Fruit fly (Drosophila melanogaster): ENCODE data around the gene CG4318.

Gene CG4318

dm6 chrX:13159481-13159880, 4.8 kb upstream of the CG4318 start, which contains the start of the genes Bap60 and CG12096 (continued):
- peak; percentile 88; the same call in 2 of the 3 replicates for TF ChIP-seq mld (GFP tag; IDR thresholded peaks at IDR 0.05; ENCODE audit: partially characterized antibody)
- peak; percentile 81 for TF ChIP-seq pum (GFP tag; optimal IDR thresholded peaks at IDR 0.05)
- TF ChIP-seq Hr78 (GFP tag; optimal IDR thresholded peaks at IDR 0.05): no peak
- no peak for TF ChIP-seq dati (GFP tag; IDR thresholded peaks at IDR 0.05)
- TF ChIP-seq Myb (GFP tag; optimal IDR thresholded peaks at IDR 0.05): peak; percentile 93
- TF ChIP-seq CG17568 (GFP tag; optimal IDR thresholded peaks at IDR 0.05): no peak
- TF ChIP-seq CG11560 (tag; IDR thresholded peaks at IDR 0.05): no peak
- peak; percentile 60 for TF ChIP-seq CG7556 (GFP tag; optimal IDR thresholded peaks at IDR 0.05)
- TF ChIP-seq CG12104 (GFP tag; optimal IDR thresholded peaks at IDR 0.05): peak; percentile 5
- TF ChIP-seq CG3281 (GFP tag; optimal IDR thresholded peaks at IDR 0.05): no peak
- peak; percentile 78 for TF ChIP-seq CG10267 (tag; optimal IDR thresholded peaks at IDR 0.05)
- TF ChIP-seq ewg (GFP tag; optimal IDR thresholded peaks at IDR 0.05): peak; percentile 45
- no peak for TF ChIP-seq CG8359 (GFP tag; optimal IDR thresholded peaks at IDR 0.05; ENCODE audit: borderline replicate concordance)
- TF ChIP-seq fd64A (GFP tag; optimal IDR thresholded peaks at IDR 0.05): no peak
- peak; percentile 68 for TF ChIP-seq CG10979 (tag; optimal IDR thresholded peaks at IDR 0.05)
- peak; percentile 73 for TF ChIP-seq CG10543 (GFP tag; optimal IDR thresholded peaks at IDR 0.05)
- peak; percentile 43 for TF ChIP-seq Bdp1 (GFP tag; optimal IDR thresholded peaks at IDR 0.05)
- TF ChIP-seq Chrac-16 (GFP tag; optimal IDR thresholded peaks at IDR 0.05): peak; percentile 62
- no peak for TF ChIP-seq CG12071 (GFP tag; optimal IDR thresholded peaks at IDR 0.05)
- 0 out of 2 replicates have a peak, but pooled peaks have one; percentile 26 for TF ChIP-seq wdn (GFP tag; IDR thresholded peaks at IDR 0.05)
- TF ChIP-seq C15 (GFP tag; IDR thresholded peaks at IDR 0.05): no peak
- no peak for TF ChIP-seq zf30C (GFP tag; optimal IDR thresholded peaks at IDR 0.05)
- peak; percentile 58 for TF ChIP-seq CG16815 (GFP tag; optimal IDR thresholded peaks at IDR 0.05)
- no peak for TF ChIP-seq MESR4 (GFP tag; optimal IDR thresholded peaks at IDR 0.05)
- peak; percentile 68 for TF ChIP-seq lmd (GFP tag; IDR thresholded peaks at IDR 0.05)
- no peak for TF ChIP-seq Doc2 (GFP tag; IDR thresholded peaks at IDR 0.05)
- TF ChIP-seq oc (tag; optimal IDR thresholded peaks at IDR 0.05): no peak
- peak; percentile 80 for TF ChIP-seq CG8924 (tag; optimal IDR thresholded peaks at IDR 0.05)
- peak; percentile 75 for TF ChIP-seq bbx (GFP tag; IDR thresholded peaks at IDR 0.05; ENCODE audit: partially characterized antibody)
- peak; percentile 46 for TF ChIP-seq slou (GFP tag; optimal IDR thresholded peaks at IDR 0.05)
- peak; percentile 37 for TF ChIP-seq p53 (GFP tag; optimal IDR thresholded peaks at IDR 0.05)
- TF ChIP-seq MBD-R2 (GFP tag; IDR thresholded peaks at IDR 0.05): peak; percentile 79
- no peak for TF ChIP-seq CG1832 (GFP tag; optimal IDR thresholded peaks at IDR 0.05)
- TF ChIP-seq schlank (tag; optimal IDR thresholded peaks at IDR 0.05): peak; percentile 41
- peak; percentile 51 for TF ChIP-seq emc (GFP tag; optimal IDR thresholded peaks at IDR 0.05)
- TF ChIP-seq dm (GFP tag; optimal IDR thresholded peaks at IDR 0.05): peak; percentile 86
- TF ChIP-seq Rfx (GFP tag; IDR thresholded peaks at IDR 0.05): peak; percentile 76
- TF ChIP-seq bigmax (GFP tag; optimal IDR thresholded peaks at IDR 0.05): no peak
- TF ChIP-seq CG10654 (GFP tag; optimal IDR thresholded peaks at IDR 0.05): peak; percentile 62
- peak; percentile 63 for TF ChIP-seq Meics (GFP tag; optimal IDR thresholded peaks at IDR 0.05)
- TF ChIP-seq Eip74EF (GFP tag; optimal IDR thresholded peaks at IDR 0.05): no peak
- TF ChIP-seq CG1647 (GFP tag; optimal IDR thresholded peaks at IDR 0.05): peak; percentile 67
- TF ChIP-seq CG2202 (tag; optimal IDR thresholded peaks at IDR 0.05): peak; percentile 46
- TF ChIP-seq crol (GFP tag; IDR thresholded peaks at IDR 0.05): no peak
- peak; percentile 93 for TF ChIP-seq row (GFP tag; IDR thresholded peaks at IDR 0.05)
- TF ChIP-seq org-1 (GFP tag; optimal IDR thresholded peaks at IDR 0.05): peak; percentile 40
- peak; percentile 49 for TF ChIP-seq CG8290 (GFP tag; optimal IDR thresholded peaks at IDR 0.05)
- peak in 1 of 2 experiments; percentile 55 for TF ChIP-seq CG8290 (tag; optimal IDR thresholded peaks at IDR 0.05)
- TF ChIP-seq Nf-YC (tag; optimal IDR thresholded peaks at IDR 0.05): peak; percentile 76
- no peak for TF ChIP-seq Poxn (GFP tag; IDR thresholded peaks at IDR 0.05)
- 0 out of 2 replicates have a peak, but pooled peaks have one; percentile 15 for TF ChIP-seq Adf1 (GFP tag; IDR thresholded peaks at IDR 0.05)
